Comparison of ENCODE assay signal across 5 fruit fly cellular contexts in genomic region chr3L:711839-712553, dm6.
TF ChIP-seq lines count a peak whose summit lies in the region.

Gene CG13896, minus strand, starts transcription at chr3L:711850.

TF ChIP-seq in whole organism, adult, 20 proteins besides CTCF, POLR2A, EP300 and RAD21 (continued from another document):
- peak; percentile 22 for TF ChIP-seq Clk (GFP tag; optimal IDR thresholded peaks at IDR 0.05; lab: Kevin White, UChicago)
- TF ChIP-seq Crg-1 (GFP tag; optimal IDR thresholded peaks at IDR 0.05; lab: Kevin White, UChicago), result peak; percentile 75
- TF ChIP-seq Hr96 (GFP tag; optimal IDR thresholded peaks at IDR 0.05; lab: Kevin White, UChicago), result peak; percentile 86
TF ChIP-seq in whole organism, adult: peak in this region for 16.

TF ChIP-seq in whole organism, embryonic, 481 proteins besides CTCF, POLR2A, EP300 and RAD21 (continued from another document and continues in another):
- TF ChIP-seq zfh2 (GFP tag; optimal IDR thresholded peaks at IDR 0.05; lab: Kevin White, UChicago) (peak; percentile 76), CG2875 (GFP tag; optimal IDR thresholded peaks at IDR 0.05; lab: Kevin White, UChicago) (peak; percentile 71), HLH54F (GFP tag; optimal IDR thresholded peaks at IDR 0.05; lab: Kevin White, UChicago) (peak; percentile 90), Trl (optimal IDR thresholded peaks at IDR 0.05; lab: Kevin White, UChicago) (no peak), Trl (GFP tag; optimal IDR thresholded peaks at IDR 0.05; lab: Kevin White, UChicago) (peak; percentile 95), tgo (GFP tag; IDR thresholded peaks at IDR 0.05; lab: Robert Waterston, UW) (peak; percentile 81), Nf-YA (GFP tag; IDR thresholded peaks at IDR 0.05; lab: Robert Waterston, UW) (peak; percentile 67), Sox102F (GFP tag; optimal IDR thresholded peaks at IDR 0.05; lab: Kevin White, UChicago) (peak; percentile 87), H2.0 (GFP tag; IDR thresholded peaks at IDR 0.05; lab: Robert Waterston, UW) (peak; percentile 69), CG3847 (GFP tag; IDR thresholded peaks at IDR 0.05; lab: Robert Waterston, UW) (peak; percentile 73), Abd-B (GFP tag; optimal IDR thresholded peaks at IDR 0.05; lab: Kevin White, UChicago) (peak; percentile 77), CG31441 (GFP tag; IDR thresholded peaks at IDR 0.05; lab: Robert Waterston, UW) (peak; percentile 83), Dp (GFP tag; optimal IDR thresholded peaks at IDR 0.05; lab: Kevin White, UChicago) (peak; percentile 59), CG7357 (GFP tag; IDR thresholded peaks at IDR 0.05; lab: Robert Waterston, UW) (peak; percentile 68; the same call in 2 of the 3 replicates), NC2β (GFP tag; optimal IDR thresholded peaks at IDR 0.05; lab: Kevin White, UChicago) (peak; percentile 91), dpn (GFP tag; optimal IDR thresholded peaks at IDR 0.05; lab: Kevin White, UChicago) (peak; percentile 92 to 93), Eip74EF (GFP tag; optimal IDR thresholded peaks at IDR 0.05; lab: Kevin White, UChicago) (peak in 1 of 2 experiments; percentile 71), CG14965 (GFP tag; optimal IDR thresholded peaks at IDR 0.05; lab: Kevin White, UChicago; ENCODE audit: borderline replicate concordance) (peak; percentile 58), B-H1 (GFP tag; IDR thresholded peaks at IDR 0.05; lab: Robert Waterston, UW) (peak; percentile 47; the same call in 1 of the 3 replicates), oc (tag; optimal IDR thresholded peaks at IDR 0.05; lab: Kevin White, UChicago) (no peak), Sox100B (GFP tag; optimal IDR thresholded peaks at IDR 0.05; lab: Kevin White, UChicago) (peak; percentile 8), fd3F (GFP tag; optimal IDR thresholded peaks at IDR 0.05; lab: Kevin White, UChicago) (peak; percentile 67), hth (optimal IDR thresholded peaks at IDR 0.05; lab: Kevin White, UChicago) (no peak), Dll (GFP tag; IDR thresholded peaks at IDR 0.05; lab: Robert Waterston, UW; ENCODE audit: partially characterized antibody) (peak; percentile 91), ci (GFP tag; IDR thresholded peaks at IDR 0.05; lab: Robert Waterston, UW) (peak; percentile 93), CG14667 (GFP tag; IDR thresholded peaks at IDR 0.05; lab: Robert Waterston, UW) (peak; percentile 90), CG5953 (GFP tag; IDR thresholded peaks at IDR 0.05; lab: Robert Waterston, UW) (peak; percentile 58; the same call in 1 of the 2 replicates), ttk (GFP tag; IDR thresholded peaks at IDR 0.05; lab: Robert Waterston, UW) (peak; percentile 85), al (GFP tag; IDR thresholded peaks at IDR 0.05; lab: Robert Waterston, UW) (peak; percentile 60), CG13296 (GFP tag; optimal IDR thresholded peaks at IDR 0.05; lab: Kevin White, UChicago) (peak; percentile 63), gsb (GFP tag; IDR thresholded peaks at IDR 0.05; lab: Robert Waterston, UW) (peak; percentile 65)

TF ChIP-seq in whole organism, prepupa, 60 proteins besides CTCF, POLR2A, EP300 and RAD21 (continued from another document and continues in another):
- TF ChIP-seq Hr38 (GFP tag; optimal IDR thresholded peaks at IDR 0.05; lab: Kevin White, UChicago) (no peak), CG6854 (GFP tag; optimal IDR thresholded peaks at IDR 0.05; lab: Kevin White, UChicago) (peak; percentile 20), CG32006 (GFP tag; optimal IDR thresholded peaks at IDR 0.05; lab: Kevin White, UChicago) (peak; percentile 37), Gug (GFP tag; IDR thresholded peaks at IDR 0.05; lab: Robert Waterston, UW) (peak; percentile 38; the same call in 1 of the 2 replicates), lz (GFP tag; optimal IDR thresholded peaks at IDR 0.05; lab: Kevin White, UChicago) (peak; percentile 88), CG11762 (GFP tag; optimal IDR thresholded peaks at IDR 0.05; lab: Kevin White, UChicago; ENCODE audit: insufficient read depth) (peak; percentile 57), Lpt (GFP tag; optimal IDR thresholded peaks at IDR 0.05; lab: Kevin White, UChicago) (peak; percentile 16), acj6 (GFP tag; optimal IDR thresholded peaks at IDR 0.05; lab: Kevin White, UChicago) (peak; percentile 77), ss (GFP tag; optimal IDR thresholded peaks at IDR 0.05; lab: Kevin White, UChicago) (peak; percentile 7 to 20), topi (GFP tag; optimal IDR thresholded peaks at IDR 0.05; lab: Kevin White, UChicago) (peak; percentile 76), CG6808 (GFP tag; optimal IDR thresholded peaks at IDR 0.05; lab: Kevin White, UChicago) (peak; percentile 49), salr (GFP tag; optimal IDR thresholded peaks at IDR 0.05; lab: Kevin White, UChicago) (peak; percentile 44 to 65), CG6792 (GFP tag; optimal IDR thresholded peaks at IDR 0.05; lab: Kevin White, UChicago) (peak; percentile 72), CG7368 (GFP tag; optimal IDR thresholded peaks at IDR 0.05; lab: Kevin White, UChicago) (peak; percentile 65), CG3032 (tag; optimal IDR thresholded peaks at IDR 0.05; lab: Kevin White, UChicago) (peak; percentile 60), CG8319 (GFP tag; optimal IDR thresholded peaks at IDR 0.05; lab: Kevin White, UChicago) (peak; percentile 62), esn (GFP tag; optimal IDR thresholded peaks at IDR 0.05; lab: Kevin White, UChicago) (peak; percentile 86), CG11902 (GFP tag; optimal IDR thresholded peaks at IDR 0.05; lab: Kevin White, UChicago) (peak; percentile 65), CG1621 (tag; optimal IDR thresholded peaks at IDR 0.05; lab: Kevin White, UChicago) (peak; percentile 44), Hr4 (GFP tag; optimal IDR thresholded peaks at IDR 0.05; lab: Kevin White, UChicago) (peak; percentile 58), CG10669 (GFP tag; optimal IDR thresholded peaks at IDR 0.05; lab: Kevin White, UChicago) (peak; percentile 72), eg (GFP tag; IDR thresholded peaks at IDR 0.05; lab: Robert Waterston, UW) (peak; percentile 81), OdsH (GFP tag; optimal IDR thresholded peaks at IDR 0.05; lab: Kevin White, UChicago) (peak; percentile 77), dsx (GFP tag; optimal IDR thresholded peaks at IDR 0.05; lab: Kevin White, UChicago; ENCODE audit: poor library complexity, severe bottlenecking) (peak; percentile 46), CG8119 (GFP tag; IDR thresholded peaks at IDR 0.05; lab: Robert Waterston, UW) (peak; percentile 82; the same call in 2 of the 3 replicates), cyc (GFP tag; optimal IDR thresholded peaks at IDR 0.05; lab: Kevin White, UChicago) (peak; percentile 87), Met (GFP tag; optimal IDR thresholded peaks at IDR 0.05; lab: Kevin White, UChicago) (peak; percentile 84), CG9139 (GFP tag; optimal IDR thresholded peaks at IDR 0.05; lab: Kevin White, UChicago) (peak; percentile 30), CG11294 (GFP tag; IDR thresholded peaks at IDR 0.05; lab: Robert Waterston, UW) (no peak), CG6276 (GFP tag; optimal IDR thresholded peaks at IDR 0.05; lab: Kevin White, UChicago) (peak; percentile 75), CG6163 (GFP tag; IDR thresholded peaks at IDR 0.05; lab: Robert Waterston, UW) (peak; percentile 66), fkh (GFP tag; optimal IDR thresholded peaks at IDR 0.05; lab: Kevin White, UChicago) (peak; percentile 57)

TF ChIP-seq in whole organism, pupa, 21 proteins besides CTCF, POLR2A, EP300 and RAD21 (continued from another document):
- TF ChIP-seq Ets98B (GFP tag; IDR thresholded peaks at IDR 0.05; lab: Robert Waterston, UW) (peak; percentile 47), EcR (GFP tag; optimal IDR thresholded peaks at IDR 0.05; lab: Kevin White, UChicago) (no peak)

TF ChIP-seq in whole organism, wandering third instar larva, 38 proteins besides CTCF, POLR2A, EP300 and RAD21 (continued from another document):
- peak; percentile 87 for TF ChIP-seq sv (GFP tag; optimal IDR thresholded peaks at IDR 0.05; lab: Kevin White, UChicago)
- TF ChIP-seq pan (optimal IDR thresholded peaks at IDR 0.05; lab: Kevin White, UChicago), result no peak
- peak; percentile 69 for TF ChIP-seq dmrt93B (GFP tag; optimal IDR thresholded peaks at IDR 0.05; lab: Kevin White, UChicago)
- TF ChIP-seq Vsx2 (GFP tag; optimal IDR thresholded peaks at IDR 0.05; lab: Kevin White, UChicago; ENCODE audit: partially characterized antibody), result no peak
- TF ChIP-seq jim (GFP tag; optimal IDR thresholded peaks at IDR 0.05; lab: Kevin White, UChicago), result peak; percentile 86
- TF ChIP-seq Mio (GFP tag; optimal IDR thresholded peaks at IDR 0.05; lab: Kevin White, UChicago), result peak; percentile 56
- no peak for TF ChIP-seq N (GFP tag; optimal IDR thresholded peaks at IDR 0.05; lab: Kevin White, UChicago)
- TF ChIP-seq tai (GFP tag; optimal IDR thresholded peaks at IDR 0.05; lab: Kevin White, UChicago), result peak; percentile 94
- peak; percentile 98 for TF ChIP-seq Hr83 (GFP tag; optimal IDR thresholded peaks at IDR 0.05; lab: Kevin White, UChicago; ENCODE audit: poor library complexity, severe bottlenecking)
- no peak for TF ChIP-seq Dfd (GFP tag; optimal IDR thresholded peaks at IDR 0.05; lab: Kevin White, UChicago)
- TF ChIP-seq Rel (GFP tag; optimal IDR thresholded peaks at IDR 0.05; lab: Kevin White, UChicago), result no peak
- TF ChIP-seq Rel (tag; optimal IDR thresholded peaks at IDR 0.05; lab: Kevin White, UChicago), result peak; percentile 19
- TF ChIP-seq GATAd (GFP tag; optimal IDR thresholded peaks at IDR 0.05; lab: Kevin White, UChicago), result peak; percentile 72
- TF ChIP-seq ey (GFP tag; optimal IDR thresholded peaks at IDR 0.05; lab: Kevin White, UChicago), result peak; percentile 85
- TF ChIP-seq Jra (GFP tag; optimal IDR thresholded peaks at IDR 0.05; lab: Kevin White, UChicago), result peak; percentile 88
- peak; percentile 41 for TF ChIP-seq dsf (GFP tag; optimal IDR thresholded peaks at IDR 0.05; lab: Kevin White, UChicago; ENCODE audit: borderline replicate concordance)
- peak; percentile 93 for TF ChIP-seq Myc (optimal IDR thresholded peaks at IDR 0.05; lab: Kevin White, UChicago)
- no peak for TF ChIP-seq CrebA (GFP tag; optimal IDR thresholded peaks at IDR 0.05; lab: Kevin White, UChicago; ENCODE audit: borderline replicate concordance)
